Worm (Caenorhabditis elegans) whole organism, L1 larva: ENCODE results near the gene cya-2.
"Not testable (repeated sequence)": the region's sequence is repeated elsewhere in the genome, so short reads cannot be mapped to it uniquely, and the experiment has no call there.

Source experiments
- C04F5.9 ChIP-seq: sonication (generic microtip); optimal IDR thresholded peaks from 2 replicates; lab custom pipeline; 2016; ENCODE audit warnings: missing genetic modification characterization, missing compliant biosample characterization
- C34B4.2 ChIP-seq: sonication (generic microtip); optimal IDR thresholded peaks from 2 replicates; lab custom pipeline; 2017; ENCODE audit warnings: mild to moderate bottlenecking, missing genetic modification characterization, missing compliant biosample characterization
- aha-1 ChIP-seq: fragments of 150-350 bp; optimal IDR thresholded peaks from 2 replicates; lab custom pipeline; 2014; ENCODE audit warnings: missing biosample characterization, missing genetic modification characterization
- alr-1 ChIP-seq: fragments of 200-800 bp; sonication (Bioruptor generic); optimal IDR thresholded peaks from 2 replicates; lab custom pipeline; 2018; ENCODE audit warnings: borderline replicate concordance, mild to moderate bottlenecking, missing genetic modification characterization, missing compliant biosample characterization
- aly-2 ChIP-seq: fragments of 150-350 bp; optimal IDR thresholded peaks from 2 replicates; lab custom pipeline; 2014; ENCODE audit warnings: missing biosample characterization, missing genetic modification characterization
- ceh-63 ChIP-seq: fragments of 200-800 bp; sonication (Bioruptor generic); optimal IDR thresholded peaks from 2 replicates; lab custom pipeline; 2018; ENCODE audit warnings: mild to moderate bottlenecking, missing genetic modification characterization, missing compliant biosample characterization
- ceh-88 ChIP-seq: fragments of 200-800 bp; sonication (Bioruptor generic); IDR thresholded peaks from 2 replicates; pipeline ENCODE4 v1.3.6; 2022; ENCODE audit warnings: missing genetic modification characterization, missing compliant biosample characterization
- dsc-1 ChIP-seq: sonication (generic microtip); optimal IDR thresholded peaks from 2 replicates; lab custom pipeline; 2016; ENCODE audit warnings: mild to moderate bottlenecking, missing genetic modification characterization, missing compliant biosample characterization
- efl-1 ChIP-seq, 4 experiments: fragments of 150-350 bp; optimal IDR thresholded peaks in 3 of 4; peaks in 1 of 4; 1 replicate in 1 of 4; 2 replicates in 3 of 4; lab custom pipeline; 2014; ENCODE audit warnings: missing biosample characterization in 2 of 4, missing genetic modification characterization in 2 of 4, missing genetic modification reagents in 2 of 4
- fkh-10 ChIP-seq: sonication (generic microtip); optimal IDR thresholded peaks from 2 replicates; lab custom pipeline; 2017; ENCODE audit warnings: missing biosample characterization, missing genetic modification reagents, missing genetic modification characterization
- fkh-4 ChIP-seq: sonication (generic microtip); optimal IDR thresholded peaks from 2 replicates; lab custom pipeline; 2016; ENCODE audit warnings: missing compliant biosample characterization, missing genetic modification characterization, borderline replicate concordance
- fkh-8 ChIP-seq: sonication (generic microtip); optimal IDR thresholded peaks from 2 replicates; lab custom pipeline; 2016; ENCODE audit warnings: mild to moderate bottlenecking, missing genetic modification characterization, missing compliant biosample characterization
- hpl-2 ChIP-seq: fragments of 150-350 bp; optimal IDR thresholded peaks from 2 replicates; lab custom pipeline; 2014; ENCODE audit warnings: missing biosample characterization, missing genetic modification reagents, missing genetic modification characterization
- lin-13 ChIP-seq: fragments of 150-350 bp; optimal IDR thresholded peaks from 2 replicates; lab custom pipeline; 2014; ENCODE audit warnings: missing biosample characterization, missing genetic modification reagents, missing genetic modification characterization
- lin-14 ChIP-seq: fragments of 200-800 bp; sonication (Bioruptor generic); optimal IDR thresholded peaks from 2 replicates; lab custom pipeline; 2018; ENCODE audit warnings: mild to moderate bottlenecking, missing genetic modification characterization, moderate library complexity, missing compliant biosample characterization
- lir-3 ChIP-seq: sonication (generic microtip); optimal IDR thresholded peaks from 2 replicates; lab custom pipeline; 2016; ENCODE audit warnings: mild to moderate bottlenecking, missing genetic modification characterization, moderate library complexity, missing compliant biosample characterization; ENCODE audit not compliant: poor library complexity
- lsy-2 ChIP-seq, 2 experiments: fragments of 150-350 bp; optimal IDR thresholded peaks; 2 replicates each; lab custom pipeline; 2014; ENCODE audit warnings: missing biosample characterization in 2 of 2, missing genetic modification characterization in 2 of 2
- nhr-11 ChIP-seq: fragments of 150-350 bp; optimal IDR thresholded peaks from 2 replicates; lab custom pipeline; 2014; ENCODE audit warnings: missing biosample characterization, missing genetic modification characterization
- nhr-12 ChIP-seq: sonication (generic microtip); optimal IDR thresholded peaks from 2 replicates; lab custom pipeline; 2017; ENCODE audit warnings: missing biosample characterization, missing genetic modification characterization
- nhr-237 ChIP-seq: fragments of 150-350 bp; optimal IDR thresholded peaks from 2 replicates; lab custom pipeline; 2014; ENCODE audit warnings: missing biosample characterization, missing genetic modification characterization
- skn-1 ChIP-seq: fragments of 150-350 bp; optimal IDR thresholded peaks from 2 replicates; lab custom pipeline; 2014; ENCODE audit warnings: missing biosample characterization, missing genetic modification characterization
- snpc-4 ChIP-seq: fragments of 150-350 bp; optimal IDR thresholded peaks from 2 replicates; lab custom pipeline; 2014; ENCODE audit warnings: missing biosample characterization, missing genetic modification characterization
- sptf-1 ChIP-seq: fragments of 150-350 bp; optimal IDR thresholded peaks from 2 replicates; lab custom pipeline; 2014; ENCODE audit warnings: missing biosample characterization, missing genetic modification characterization
- tlp-1 ChIP-seq: fragments of 150-350 bp; optimal IDR thresholded peaks from 2 replicates; lab custom pipeline; 2014; ENCODE audit warnings: missing biosample characterization, missing genetic modification characterization
- unc-86 ChIP-seq: sonication (generic microtip); optimal IDR thresholded peaks from 2 replicates; lab custom pipeline; 2016; ENCODE audit warnings: missing genetic modification characterization, missing compliant biosample characterization
- unc-98 ChIP-seq: fragments of 200-800 bp; sonication (Bioruptor generic); IDR thresholded peaks from 2 replicates; pipeline ENCODE4 v1.3.6; 2022; ENCODE audit warnings: missing genetic modification characterization, missing compliant biosample characterization
- vab-15 ChIP-seq: sonication (generic microtip); optimal IDR thresholded peaks from 2 replicates; lab custom pipeline; 2017; ENCODE audit warnings: missing genotype, mild to moderate bottlenecking, missing genetic modification characterization, missing compliant biosample characterization
- xbp-1 ChIP-seq: sonication (generic microtip); optimal IDR thresholded peaks from 2 replicates; lab custom pipeline; 2016; ENCODE audit warnings: missing genetic modification characterization, missing compliant biosample characterization

cya-2 gene

ce11 chrII:2058985-2059384 lies 35.6 kb upstream of the cya-2 start, which contains the start of gene F07E5.5 (continued):
- TF ChIP-seq ceh-63 (GFP tag; lab: Kevin White, UChicago) (no peak), nhr-12 (tag; lab: Kevin White, UChicago) (no peak), ceh-88 (no peak), lin-14 (GFP tag; lab: Kevin White, UChicago) (no peak), vab-15 (tag; lab: Kevin White, UChicago) (peak; percentile 27), aly-2 (tag; lab: Kevin White, UChicago) (no peak), snpc-4 (tag; lab: Kevin White, UChicago) (peak; percentile 23), lsy-2 (tag; optimal IDR thresholded peaks at IDR 0.05; lab: Kevin White, UChicago) (peak; percentile 96 to 98), xbp-1 (peak; percentile 45)

- TF ChIP-seq alr-1 (tag; lab: Kevin White, UChicago) (no peak), fkh-8 (tag; lab: Kevin White, UChicago) (no peak), efl-1 (optimal IDR thresholded peaks at IDR 0.05; lab: Kevin White, UChicago) (no peak), efl-1 (GFP tag; optimal IDR thresholded peaks at IDR 0.05 in 1 of 2; lab: Kevin White, UChicago) (peak in 1 of 2 experiments; percentile 77)
Measured at ce11 chrII:2051372-2051771, 28.0 kb upstream of the cya-2 start, which contains the start of gene fbxb-35. Gene fbxb-35 (plus strand): TSS chrII:2051672.

ce11 chrII:2046556-2046955 lies 23.1 kb upstream of the cya-2 start, which contains the start of gene math-1:
Gene math-1 (minus strand): TSS chrII:2046656.
- not testable (repeated sequence) for TF ChIP-seq nhr-237; lsy-2 (tag; optimal IDR thresholded peaks at IDR 0.05; lab: Kevin White, UChicago); hpl-2

ce11 chrII:2045505-2045904 lies 22.1 kb upstream of the cya-2 start, which contains the start of gene bath-24:
Gene bath-24 (minus strand): TSS chrII:2045605.
- TF ChIP-seq xbp-1 (no peak), dsc-1 (tag; lab: Kevin White, UChicago) (no peak), efl-1 (optimal IDR thresholded peaks at IDR 0.05; lab: Kevin White, UChicago) (no peak), efl-1 (GFP tag; optimal IDR thresholded peaks at IDR 0.05 in 1 of 2; lab: Kevin White, UChicago) (no peak), unc-98 (no peak)

ce11 chrII:2042447-2042846 lies 19.0 kb upstream of the cya-2 start, which contains the start of gene bath-20:
Gene bath-20 (minus strand): TSS chrII:2042547.
- TF ChIP-seq efl-1 (optimal IDR thresholded peaks at IDR 0.05; lab: Kevin White, UChicago) = no peak
- peak in 1 of 2 experiments; percentile 41 for TF ChIP-seq efl-1 (GFP tag; optimal IDR thresholded peaks at IDR 0.05 in 1 of 2; lab: Kevin White, UChicago)
- TF ChIP-seq unc-86 (tag; lab: Kevin White, UChicago) = no peak

- no peak for TF ChIP-seq xbp-1
- no peak for TF ChIP-seq dsc-1 (tag; lab: Kevin White, UChicago)
- TF ChIP-seq aha-1 (tag; lab: Kevin White, UChicago) = no peak
- TF ChIP-seq lin-13 (GFP tag; lab: Kevin White, UChicago) = no peak
Measured at ce11 chrII:2039288-2039687, 15.9 kb upstream of the cya-2 start, which contains the start of gene bath-19. Gene bath-19 (minus strand): TSS chrII:2039388.

- no peak for TF ChIP-seq tlp-1 (tag; lab: Kevin White, UChicago)
- no peak for TF ChIP-seq lir-3 (tag; lab: Kevin White, UChicago)
- TF ChIP-seq sptf-1 (tag; lab: Kevin White, UChicago) = no peak
- TF ChIP-seq fkh-4 = no peak
- TF ChIP-seq skn-1 (tag; lab: Kevin White, UChicago) = no peak
- TF ChIP-seq fkh-10 (GFP tag; lab: Kevin White, UChicago) = no peak
- no peak for TF ChIP-seq C34B4.2 (tag; lab: Kevin White, UChicago)
- no peak for TF ChIP-seq nhr-11 (tag; lab: Kevin White, UChicago)
- no peak for TF ChIP-seq C04F5.9 (tag; lab: Kevin White, UChicago)
- no peak for TF ChIP-seq fkh-8 (tag; lab: Kevin White, UChicago)
Measured at ce11 chrII:2033286-2033685, 9.9 kb upstream of the cya-2 start, which contains the start of gene F59H6.14. Gene F59H6.14 (plus strand): TSS chrII:2033586.
